Fruit fly (Drosophila melanogaster): Measurements from ENCODE around the gene kay.
A peak's percentile ranks its signal among the peaks of the same experiment; 100 is the strongest.

The kay gene

dm6 chr3R:29737891-29738290 lies 27.9 kb upstream of the kay start, which contains the start of gene Gnpnat (continued):
- peak; percentile 62 for TF ChIP-seq CG3919 (GFP tag; optimal IDR thresholded peaks at IDR 0.05)
- TF ChIP-seq CG32006 (GFP tag; optimal IDR thresholded peaks at IDR 0.05): peak; percentile 75
- peak; percentile 63 for TF ChIP-seq Eip75B (GFP tag; optimal IDR thresholded peaks at IDR 0.05)
- TF ChIP-seq Gug (GFP tag; IDR thresholded peaks at IDR 0.05): no peak
- no peak for TF ChIP-seq CG15336 (GFP tag; IDR thresholded peaks at IDR 0.05)
- TF ChIP-seq CG11902 (GFP tag; optimal IDR thresholded peaks at IDR 0.05): peak; percentile 36
- TF ChIP-seq CG4318 (GFP tag; optimal IDR thresholded peaks at IDR 0.05): peak; percentile 12
- no peak for TF ChIP-seq Hr38 (GFP tag; optimal IDR thresholded peaks at IDR 0.05)
- TF ChIP-seq CG10631 (GFP tag; optimal IDR thresholded peaks at IDR 0.05): peak; percentile 64
- TF ChIP-seq Ets96B (tag; optimal IDR thresholded peaks at IDR 0.05): peak; percentile 66
- no peak for TF ChIP-seq CG6163 (GFP tag; IDR thresholded peaks at IDR 0.05)
- TF ChIP-seq CG16779 (tag; optimal IDR thresholded peaks at IDR 0.05): peak; percentile 25
- peak; percentile 38 for TF ChIP-seq dac (GFP tag; optimal IDR thresholded peaks at IDR 0.05)
- peak; percentile 62 for TF ChIP-seq Hr4 (GFP tag; optimal IDR thresholded peaks at IDR 0.05)
- TF ChIP-seq dsx (GFP tag; optimal IDR thresholded peaks at IDR 0.05; ENCODE audit: poor library complexity, severe bottlenecking): peak; percentile 43
- peak; percentile 38 for TF ChIP-seq Sox14 (GFP tag; optimal IDR thresholded peaks at IDR 0.05)
- TF ChIP-seq CG11762 (GFP tag; optimal IDR thresholded peaks at IDR 0.05; ENCODE audit: insufficient read depth): peak; percentile 10
- peak; percentile 17 for TF ChIP-seq CG1621 (tag; optimal IDR thresholded peaks at IDR 0.05)
- peak; percentile 63 for TF ChIP-seq achi (GFP tag; optimal IDR thresholded peaks at IDR 0.05)
- no peak for TF ChIP-seq CG6854 (GFP tag; optimal IDR thresholded peaks at IDR 0.05)
- peak in 1 of 2 experiments; percentile 52 for TF ChIP-seq ss (GFP tag; optimal IDR thresholded peaks at IDR 0.05)
- TF ChIP-seq CG34406 (GFP tag; optimal IDR thresholded peaks at IDR 0.05): peak; percentile 40
- peak; percentile 3 for TF ChIP-seq Hr39 (GFP tag; optimal IDR thresholded peaks at IDR 0.05)
- TF ChIP-seq CG3032 (tag; optimal IDR thresholded peaks at IDR 0.05): peak; percentile 13
- peak; percentile 54 for TF ChIP-seq lz (GFP tag; optimal IDR thresholded peaks at IDR 0.05)
- TF ChIP-seq CG8632 (GFP tag; optimal IDR thresholded peaks at IDR 0.05): peak; percentile 40
- no peak for TF ChIP-seq CG9139 (GFP tag; optimal IDR thresholded peaks at IDR 0.05)
- TF ChIP-seq fkh (GFP tag; optimal IDR thresholded peaks at IDR 0.05): no peak
- TF ChIP-seq CG8119 (GFP tag; IDR thresholded peaks at IDR 0.05): no peak

DNA sequence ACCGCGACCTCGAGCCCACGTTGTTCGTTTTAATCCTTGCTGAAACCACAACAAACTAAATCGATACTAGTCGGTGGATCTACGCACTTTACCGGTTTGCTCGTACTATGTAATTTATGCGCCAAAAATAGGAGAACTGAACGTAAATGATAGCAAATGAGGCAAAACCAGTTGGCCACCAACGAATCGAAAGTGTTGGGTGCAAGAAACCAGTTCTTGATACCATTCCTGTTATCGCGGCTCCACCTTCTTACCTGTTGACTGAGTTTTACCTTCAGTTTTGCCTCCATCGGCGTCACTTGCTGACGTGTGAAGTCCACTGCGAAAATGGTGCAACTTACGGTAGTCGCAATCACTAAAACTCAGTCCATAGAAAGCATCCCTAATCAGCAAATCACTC lies 25.7 kb upstream of the kay start:
- TF ChIP-seq CG4318 (GFP tag; optimal IDR thresholded peaks at IDR 0.05) (no peak), Blimp-1 (GFP tag; optimal IDR thresholded peaks at IDR 0.05) (peak; percentile 76), dsx (GFP tag; optimal IDR thresholded peaks at IDR 0.05; ENCODE audit: poor library complexity, severe bottlenecking) (peak; percentile 49), Eip78C (GFP tag) (peak; percentile 14)

DNA sequence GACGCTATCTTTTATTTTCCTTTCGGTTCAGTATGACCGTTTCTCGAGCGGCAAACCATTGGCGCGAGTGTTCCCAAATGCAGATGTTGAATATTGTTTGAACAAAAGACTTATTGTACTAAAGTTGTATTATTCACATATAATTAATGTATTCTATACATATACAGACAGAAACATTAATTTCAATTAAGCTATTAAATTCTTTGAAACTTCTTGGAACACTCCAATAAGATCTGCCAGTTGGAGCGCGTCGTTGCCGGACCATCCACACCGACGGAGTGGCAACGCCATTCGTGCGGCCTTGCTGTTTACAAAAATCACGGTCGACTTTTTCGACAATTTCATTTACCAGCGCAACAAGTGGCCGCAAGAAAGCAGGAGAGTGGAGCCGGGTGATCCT lies 20.7 kb upstream of the kay start, which contains the start of the genes Wdr24 and IntS11:
Wdr24 (minus strand) TSS at position 37 of the 400 bp plus-strand sequence.
IntS11 (plus strand) TSS at position 282 of the 400 bp plus-strand sequence.
- TF ChIP-seq CG6792 (GFP tag; optimal IDR thresholded peaks at IDR 0.05): peak; percentile 93
- TF ChIP-seq Hr38 (GFP tag; optimal IDR thresholded peaks at IDR 0.05): peak; percentile 84
- TF ChIP-seq CG1621 (tag; optimal IDR thresholded peaks at IDR 0.05): peak; percentile 91
- no peak for TF ChIP-seq CG4318 (GFP tag; optimal IDR thresholded peaks at IDR 0.05)
- TF ChIP-seq acj6 (GFP tag; optimal IDR thresholded peaks at IDR 0.05): peak; percentile 95
- TF ChIP-seq fd59A (GFP tag; optimal IDR thresholded peaks at IDR 0.05): peak; percentile 89
- TF ChIP-seq svp (GFP tag): peak; percentile 96
- peak; percentile 84 for TF ChIP-seq CG16779 (tag; optimal IDR thresholded peaks at IDR 0.05)
- TF ChIP-seq fd85E (GFP tag; optimal IDR thresholded peaks at IDR 0.05): no peak
- peak; percentile 85 for TF ChIP-seq CG11762 (GFP tag; optimal IDR thresholded peaks at IDR 0.05; ENCODE audit: insufficient read depth)
- peak; percentile 82 to 94 for TF ChIP-seq salr (GFP tag; optimal IDR thresholded peaks at IDR 0.05)
- TF ChIP-seq CG10631 (GFP tag; optimal IDR thresholded peaks at IDR 0.05): peak; percentile 95
- peak; percentile 98 for TF ChIP-seq cyc (GFP tag; optimal IDR thresholded peaks at IDR 0.05)
- peak; percentile 98 for TF ChIP-seq lz (GFP tag; optimal IDR thresholded peaks at IDR 0.05)
- peak; percentile 94 for TF ChIP-seq CG15336 (GFP tag; IDR thresholded peaks at IDR 0.05)
- TF ChIP-seq Ets96B (tag; optimal IDR thresholded peaks at IDR 0.05): peak; percentile 93
- TF ChIP-seq CG3919 (GFP tag; optimal IDR thresholded peaks at IDR 0.05): peak; percentile 95
- peak in 1 of 2 experiments; percentile 88 for TF ChIP-seq ss (GFP tag; optimal IDR thresholded peaks at IDR 0.05)
- no peak for TF ChIP-seq CG9139 (GFP tag; optimal IDR thresholded peaks at IDR 0.05)
- TF ChIP-seq dac (GFP tag; optimal IDR thresholded peaks at IDR 0.05): no peak
- peak; percentile 87 for TF ChIP-seq vri (GFP tag; optimal IDR thresholded peaks at IDR 0.05)
- peak; percentile 97 for TF ChIP-seq pdm3 (GFP tag; optimal IDR thresholded peaks at IDR 0.05)
- TF ChIP-seq Sox14 (GFP tag; optimal IDR thresholded peaks at IDR 0.05): peak; percentile 98
- TF ChIP-seq CG31627 (GFP tag; optimal IDR thresholded peaks at IDR 0.05): peak; percentile 98
- peak; percentile 98 for TF ChIP-seq Hr39 (GFP tag; optimal IDR thresholded peaks at IDR 0.05)
- TF ChIP-seq spab (GFP tag; optimal IDR thresholded peaks at IDR 0.05): no peak
- TF ChIP-seq achi (GFP tag; optimal IDR thresholded peaks at IDR 0.05): peak; percentile 89
- peak; percentile 84 for TF ChIP-seq CG8319 (GFP tag; optimal IDR thresholded peaks at IDR 0.05)
- peak; percentile 29 for TF ChIP-seq CG6854 (GFP tag; optimal IDR thresholded peaks at IDR 0.05)
- no peak for TF ChIP-seq fkh (GFP tag; optimal IDR thresholded peaks at IDR 0.05)
- TF ChIP-seq Hr4 (GFP tag; optimal IDR thresholded peaks at IDR 0.05): peak; percentile 96
- no peak for TF ChIP-seq CG6808 (GFP tag; optimal IDR thresholded peaks at IDR 0.05)
- peak; percentile 90 for TF ChIP-seq Lpt (GFP tag; optimal IDR thresholded peaks at IDR 0.05)

Data from whole organism, prepupa.